Fruit fly (Drosophila melanogaster) whole organism, embryonic: ENCODE measurements around the gene Hexo1.

Source experiments
- Aef1 ChIP-seq: fragments of 200-800 bp; sonication (Bioruptor generic); IDR thresholded peaks from 3 replicates; pipeline ENCODE4 v1.3.6; 2022; ENCODE audit warnings: missing biosample characterization, missing genetic modification characterization
- C15 ChIP-seq: fragments of 200-800 bp; sonication (Bioruptor generic); IDR thresholded peaks from 3 replicates; pipeline ENCODE4 v1.3.6; 2022; ENCODE audit warnings: missing biosample characterization, missing genetic modification characterization
- CG10979 ChIP-seq: fragments of 200-800 bp; sonication (Bioruptor generic); optimal IDR thresholded peaks from 2 replicates; lab custom pipeline; 2018; ENCODE audit warnings: missing biosample characterization, mild to moderate bottlenecking, missing genetic modification characterization, moderate library complexity
- CG11696 ChIP-seq: fragments of 200-800 bp; sonication (Bioruptor generic); IDR thresholded peaks from 2 replicates; pipeline ENCODE4 v1.3.6; 2022; ENCODE audit warnings: missing biosample characterization, missing genetic modification characterization
- CG12104 ChIP-seq: fragments of 200-800 bp; sonication (Bioruptor generic); optimal IDR thresholded peaks from 3 replicates; lab custom pipeline; 2016; ENCODE audit warnings: missing biosample characterization, missing genetic modification characterization
- CG12299 ChIP-seq: fragments of 200-800 bp; sonication (Bioruptor generic); optimal IDR thresholded peaks from 2 replicates; lab custom pipeline; 2018; ENCODE audit warnings: missing biosample characterization, mild to moderate bottlenecking, missing genetic modification characterization
- CG13775 ChIP-seq: fragments of 200-800 bp; sonication (Bioruptor generic); optimal IDR thresholded peaks from 3 replicates; lab custom pipeline; 2017; ENCODE audit warnings: missing biosample characterization, mild to moderate bottlenecking, missing genetic modification characterization
- CG14441 ChIP-seq: fragments of 200-800 bp; sonication (Bioruptor generic); IDR thresholded peaks from 2 replicates; pipeline ENCODE4 v1.3.6; 2022; ENCODE audit warnings: missing biosample characterization, missing genetic modification characterization
- CG14710 ChIP-seq: fragments of 200-800 bp; sonication (Bioruptor generic); optimal IDR thresholded peaks from 3 replicates; lab custom pipeline; 2019; ENCODE audit warnings: missing biosample characterization, mild to moderate bottlenecking, missing genetic modification characterization, moderate library complexity
- CG15514 ChIP-seq: fragments of 200-800 bp; sonication (Bioruptor generic); optimal IDR thresholded peaks from 3 replicates; lab custom pipeline; 2017; ENCODE audit warnings: missing biosample characterization, missing genetic modification characterization, mild to moderate bottlenecking, moderate library complexity, missing genetic modification reagents
- CG2120 ChIP-seq: fragments of 200-800 bp; sonication (Bioruptor generic); optimal IDR thresholded peaks from 3 replicates; lab custom pipeline; 2016; ENCODE audit warnings: missing biosample characterization, missing genetic modification characterization
- CG2199 ChIP-seq: fragments of 200-800 bp; sonication (Bioruptor generic); IDR thresholded peaks from 3 replicates; pipeline ENCODE4 v1.3.6; 2022; ENCODE audit warnings: missing biosample characterization, missing genetic modification characterization
- CG30403 ChIP-seq: fragments of 200-800 bp; sonication (Bioruptor generic); optimal IDR thresholded peaks from 3 replicates; lab custom pipeline; 2016; ENCODE audit warnings: missing biosample characterization, missing genetic modification characterization
- CG3847 ChIP-seq: fragments of 200-800 bp; sonication (Bioruptor generic); IDR thresholded peaks from 2 replicates; pipeline ENCODE4 v1.3.6; 2022; ENCODE audit warnings: missing biosample characterization, missing genetic modification characterization
- CG3995 ChIP-seq: fragments of 200-800 bp; sonication (Bioruptor generic); optimal IDR thresholded peaks from 3 replicates; lab custom pipeline; 2016; ENCODE audit warnings: missing biosample characterization, missing genetic modification characterization
- CG4617 ChIP-seq: fragments of 200-800 bp; sonication (Bioruptor generic); optimal IDR thresholded peaks from 3 replicates; lab custom pipeline; 2016; ENCODE audit warnings: missing biosample characterization, missing genetic modification characterization, borderline replicate concordance
- CG4854 ChIP-seq: fragments of 200-800 bp; sonication (Bioruptor generic); optimal IDR thresholded peaks from 2 replicates; lab custom pipeline; 2016; ENCODE audit warnings: missing biosample characterization, missing genetic modification characterization, inconsistent platforms
- CG8924 ChIP-seq: fragments of 200-800 bp; optimal IDR thresholded peaks from 3 replicates; lab custom pipeline; 2019; ENCODE audit warnings: missing biosample characterization, mild to moderate bottlenecking, missing genetic modification characterization, moderate library complexity
- CG9727 ChIP-seq: fragments of 200-800 bp; sonication (Bioruptor generic); optimal IDR thresholded peaks from 3 replicates; lab custom pipeline; 2017; ENCODE audit warnings: missing biosample characterization, mild to moderate bottlenecking, missing genetic modification characterization
- CG9797 ChIP-seq: fragments of 200-800 bp; sonication (Bioruptor generic); optimal IDR thresholded peaks from 3 replicates; lab custom pipeline; 2018; ENCODE audit warnings: missing biosample characterization, mild to moderate bottlenecking, missing genetic modification characterization
- CG9817 ChIP-seq: fragments of 200-800 bp; sonication (Bioruptor generic); optimal IDR thresholded peaks from 2 replicates; lab custom pipeline; 2018; ENCODE audit warnings: missing biosample characterization, mild to moderate bottlenecking, missing genetic modification characterization, moderate library complexity
- CG9876 ChIP-seq: fragments of 200-800 bp; sonication (Bioruptor generic); optimal IDR thresholded peaks from 2 replicates; lab custom pipeline; 2016; ENCODE audit warnings: missing biosample characterization, missing genetic modification characterization
- Dfd ChIP-seq, 2 experiments: fragments of >200 bp; optimal IDR thresholded peaks; 2 replicates each; lab custom pipeline; 2017; ENCODE audit warnings: missing biosample characterization in 2 of 2, missing genetic modification characterization in 2 of 2
- Dp ChIP-seq: fragments of 200-800 bp; sonication (Bioruptor generic); optimal IDR thresholded peaks from 2 replicates; lab custom pipeline; 2018; ENCODE audit warnings: missing biosample characterization, mild to moderate bottlenecking, missing genetic modification characterization, moderate library complexity
- ERR ChIP-seq: fragments of 200-800 bp; sonication (Bioruptor generic); optimal IDR thresholded peaks from 2 replicates; lab custom pipeline; 2016; ENCODE audit warnings: missing biosample characterization, missing genetic modification characterization
- Eip74EF ChIP-seq, 2 experiments: fragments of 200-800 bp in 1 of 2; fragments of >200 bp in 1 of 2; sonication (Bioruptor generic) in 1 of 2; optimal IDR thresholded peaks; 2 replicates each; lab custom pipeline; 2017 to 2019; ENCODE audit warnings: missing biosample characterization in 2 of 2, missing genetic modification characterization in 2 of 2, mild to moderate bottlenecking in 1 of 2, moderate library complexity in 1 of 2
- Gsc ChIP-seq: fragments of 200-800 bp; sonication (Bioruptor generic); IDR thresholded peaks from 2 replicates; pipeline ENCODE4 v1.3.6; 2022; ENCODE audit warnings: missing biosample characterization, missing genetic modification characterization
- H15 ChIP-seq: fragments of 200-800 bp; sonication (Bioruptor generic); IDR thresholded peaks from 3 replicates; pipeline ENCODE4 v1.3.6; 2022; ENCODE audit warnings: missing biosample characterization, missing genetic modification characterization
- Hr3 ChIP-seq: fragments of 200-800 bp; sonication (Bioruptor generic); optimal IDR thresholded peaks from 3 replicates; lab custom pipeline; 2016; ENCODE audit warnings: missing biosample characterization, missing genetic modification characterization
- Hr51 ChIP-seq, 2 experiments: fragments of 200-800 bp; sonication (Bioruptor generic); optimal IDR thresholded peaks; 2 replicates in 1 of 2; 3 replicates in 1 of 2; lab custom pipeline; 2016 to 2018; ENCODE audit warnings: missing biosample characterization in 2 of 2, missing genetic modification characterization in 2 of 2, mild to moderate bottlenecking in 1 of 2, moderate library complexity in 1 of 2
- NFAT ChIP-seq: fragments of 200-800 bp; sonication (Bioruptor generic); IDR thresholded peaks from 2 replicates; pipeline ENCODE4 v1.3.6; 2022; ENCODE audit warnings: missing biosample characterization, missing genetic modification characterization
- Trl ChIP-seq, 3 experiments: fragments of >200 bp in 2 of 3; fragments of 200-800 bp in 1 of 3; sonication (Bioruptor generic) in 1 of 3; optimal IDR thresholded peaks; 2 replicates in 1 of 3; 3 replicates in 2 of 3; lab custom pipeline; 2016 to 2017; ENCODE audit warnings: missing biosample characterization in 1 of 3, missing genetic modification characterization in 1 of 3
- al ChIP-seq: fragments of 200-800 bp; sonication (Bioruptor generic); IDR thresholded peaks from 2 replicates; pipeline ENCODE4 v1.3.6; 2022; ENCODE audit warnings: missing biosample characterization, missing genetic modification characterization
- az2 ChIP-seq: fragments of 200-800 bp; sonication (Bioruptor generic); optimal IDR thresholded peaks from 3 replicates; lab custom pipeline; 2016; ENCODE audit warnings: missing biosample characterization, missing genetic modification characterization
- bcd ChIP-seq: fragments of 200-800 bp; sonication (Bioruptor generic); optimal IDR thresholded peaks from 2 replicates; lab custom pipeline; 2017; ENCODE audit warnings: missing biosample characterization, mild to moderate bottlenecking, missing genetic modification characterization
- bsh ChIP-seq, 2 experiments: fragments of 200-800 bp; sonication (Bioruptor generic); optimal IDR thresholded peaks; 2 replicates each; lab custom pipeline; 2017 to 2018; ENCODE audit warnings: mild to moderate bottlenecking in 2 of 2, missing biosample characterization in 2 of 2, missing genetic modification characterization in 2 of 2, moderate library complexity in 1 of 2
- chif ChIP-seq, 2 experiments: fragments of 200-800 bp; sonication (Bioruptor generic); optimal IDR thresholded peaks; 3 replicates each; lab custom pipeline; 2016; ENCODE audit warnings: missing biosample characterization in 2 of 2, missing genetic modification characterization in 2 of 2
- crp ChIP-seq, 2 experiments: fragments of 200-800 bp; sonication (Bioruptor generic); optimal IDR thresholded peaks; 2 replicates in 1 of 2; 3 replicates in 1 of 2; lab custom pipeline; 2017; ENCODE audit warnings: missing biosample characterization in 2 of 2, missing genetic modification characterization in 2 of 2, mild to moderate bottlenecking in 1 of 2, moderate library complexity in 1 of 2
- fd3F ChIP-seq: fragments of 200-800 bp; sonication (Bioruptor generic); optimal IDR thresholded peaks from 2 replicates; lab custom pipeline; 2018; ENCODE audit warnings: missing biosample characterization, mild to moderate bottlenecking, missing genetic modification characterization, moderate library complexity
- fru ChIP-seq: fragments of >200 bp; optimal IDR thresholded peaks from 2 replicates; lab custom pipeline; 2017
- gfzf ChIP-seq: fragments of 200-800 bp; sonication (Bioruptor generic); optimal IDR thresholded peaks from 2 replicates; lab custom pipeline; 2016; ENCODE audit warnings: missing biosample characterization, mild to moderate bottlenecking, missing genetic modification characterization, moderate library complexity
- grau ChIP-seq: fragments of 200-800 bp; optimal IDR thresholded peaks from 3 replicates; lab custom pipeline; 2019; ENCODE audit warnings: missing biosample characterization, mild to moderate bottlenecking, missing genetic modification characterization, moderate library complexity
- gsb-n ChIP-seq: fragments of 200-800 bp; sonication (Bioruptor generic); optimal IDR thresholded peaks from 3 replicates; lab custom pipeline; 2018; ENCODE audit warnings: missing biosample characterization, mild to moderate bottlenecking, missing genetic modification characterization
- jumu ChIP-seq: fragments of 200-800 bp; sonication (Bioruptor generic); optimal IDR thresholded peaks from 3 replicates; lab custom pipeline; 2016; ENCODE audit warnings: missing biosample characterization, missing genetic modification characterization
- kni ChIP-seq: fragments of 200-800 bp; sonication (Bioruptor generic); optimal IDR thresholded peaks from 3 replicates; lab custom pipeline; 2017; ENCODE audit warnings: mild to moderate bottlenecking, missing biosample characterization, missing genetic modification reagents, missing genetic modification characterization
- onecut ChIP-seq: fragments of 200-800 bp; sonication (Bioruptor generic); IDR thresholded peaks from 2 replicates; pipeline ENCODE4 v1.3.6; 2022; ENCODE audit warnings: missing biosample characterization, missing genetic modification characterization
- schlank ChIP-seq: fragments of 200-800 bp; sonication (Bioruptor generic); optimal IDR thresholded peaks from 2 replicates; lab custom pipeline; 2018; ENCODE audit warnings: missing biosample characterization, mild to moderate bottlenecking, missing genetic modification characterization
- sob ChIP-seq: fragments of 200-800 bp; sonication (Bioruptor generic); IDR thresholded peaks from 2 replicates; pipeline ENCODE4 v1.3.6; 2022; ENCODE audit warnings: missing biosample characterization, missing genetic modification characterization
- tgo ChIP-seq: fragments of 200-800 bp; sonication (Bioruptor generic); IDR thresholded peaks from 3 replicates; pipeline ENCODE4 v1.3.6; 2022; ENCODE audit warnings: missing biosample characterization, missing genetic modification characterization
- tx ChIP-seq: fragments of 200-800 bp; sonication (Bioruptor generic); optimal IDR thresholded peaks from 2 replicates; lab custom pipeline; 2016; ENCODE audit warnings: missing biosample characterization, missing genetic modification characterization

The Hexo1 gene

dm6 chr3L:4242428-4242827 is 46.0 kb upstream of the Hexo1 start, which contains the start of gene pav (continued):
- peak; percentile 50 for TF ChIP-seq CG9817 (tag; lab: Kevin White, UChicago)
- TF ChIP-seq Dp: peak; percentile 92
- TF ChIP-seq Trl (optimal IDR thresholded peaks at IDR 0.05; lab: Kevin White, UChicago): no peak
- no peak for TF ChIP-seq Trl (GFP tag; optimal IDR thresholded peaks at IDR 0.05; lab: Kevin White, UChicago)
- TF ChIP-seq C15 (GFP tag; lab: Robert Waterston, UW): no peak
- TF ChIP-seq sob (GFP tag; lab: Robert Waterston, UW): peak; percentile 49
- peak; percentile 83 for TF ChIP-seq gfzf (GFP tag; lab: Kevin White, UChicago)
- no peak for TF ChIP-seq Hr51 (GFP tag; optimal IDR thresholded peaks at IDR 0.05; lab: Kevin White, UChicago)
- peak; percentile 18 for TF ChIP-seq Hr3 (GFP tag; lab: Kevin White, UChicago)
- TF ChIP-seq tx (GFP tag; lab: Kevin White, UChicago): no peak
- TF ChIP-seq bcd (GFP tag; lab: Kevin White, UChicago): no peak
- no peak for TF ChIP-seq CG9876 (GFP tag; lab: Kevin White, UChicago)
- TF ChIP-seq fru: no peak
- TF ChIP-seq tgo (GFP tag; lab: Robert Waterston, UW): peak; percentile 30; the same call in 1 of the 3 replicates
- TF ChIP-seq Gsc (GFP tag; lab: Robert Waterston, UW): no peak
- peak; percentile 58 for TF ChIP-seq CG15514 (GFP tag; lab: Kevin White, UChicago)
- peak in 1 of 2 experiments; percentile 41 for TF ChIP-seq bsh (GFP tag; optimal IDR thresholded peaks at IDR 0.05; lab: Kevin White, UChicago)
- TF ChIP-seq Eip74EF (GFP tag; optimal IDR thresholded peaks at IDR 0.05; lab: Kevin White, UChicago): no peak
- TF ChIP-seq jumu: no peak
- TF ChIP-seq CG12299 (tag; lab: Kevin White, UChicago): peak; percentile 6
- no peak for TF ChIP-seq Aef1
- no peak for TF ChIP-seq ERR (GFP tag; lab: Kevin White, UChicago)
- TF ChIP-seq Dfd (GFP tag; optimal IDR thresholded peaks at IDR 0.05; lab: Kevin White, UChicago): no peak
- TF ChIP-seq CG2199: no peak
- TF ChIP-seq chif (GFP tag; optimal IDR thresholded peaks at IDR 0.05; lab: Kevin White, UChicago): no peak
- peak; percentile 79 for TF ChIP-seq CG9797 (GFP tag; lab: Kevin White, UChicago)
- peak; percentile 41 for TF ChIP-seq CG2120 (GFP tag; lab: Kevin White, UChicago)
- peak; percentile 30 for TF ChIP-seq CG13775
- TF ChIP-seq CG3847 (GFP tag; lab: Robert Waterston, UW): peak; percentile 63; the same call in 1 of the 2 replicates
- TF ChIP-seq fd3F (GFP tag; lab: Kevin White, UChicago): no peak
- 0 out of 2 replicates have a peak, but pooled peaks have one; percentile 26 for TF ChIP-seq al
- TF ChIP-seq CG4617 (GFP tag; lab: Kevin White, UChicago): peak; percentile 31
- no peak for TF ChIP-seq CG4854
- peak; percentile 1 for TF ChIP-seq az2 (GFP tag; lab: Kevin White, UChicago)
- TF ChIP-seq crp (GFP tag; optimal IDR thresholded peaks at IDR 0.05; lab: Kevin White, UChicago): peak in 1 of 2 experiments; percentile 0
- TF ChIP-seq grau: peak; percentile 65
- peak; percentile 66 for TF ChIP-seq CG8924 (tag; lab: Kevin White, UChicago)
- TF ChIP-seq CG12104 (GFP tag; lab: Kevin White, UChicago): peak; percentile 18
- peak; percentile 41 for TF ChIP-seq CG10979 (tag; lab: Kevin White, UChicago)
- TF ChIP-seq CG3995 (GFP tag; lab: Kevin White, UChicago): peak; percentile 5
- TF ChIP-seq onecut (GFP tag; lab: Robert Waterston, UW): peak; percentile 24; the same call in 1 of the 2 replicates
- TF ChIP-seq NFAT (GFP tag; lab: Robert Waterston, UW): peak; percentile 19; the same call in 1 of the 2 replicates
- peak; percentile 32; the same call in 1 of the 3 replicates for TF ChIP-seq H15
- no peak for TF ChIP-seq kni (GFP tag; lab: Kevin White, UChicago)
- TF ChIP-seq CG30403 (GFP tag; lab: Kevin White, UChicago): peak; percentile 54
- TF ChIP-seq CG9727 (GFP tag; lab: Kevin White, UChicago): peak; percentile 10
- no peak for TF ChIP-seq schlank (tag; lab: Kevin White, UChicago)
- TF ChIP-seq CG14441 (GFP tag; lab: Robert Waterston, UW): peak; percentile 55
- peak; percentile 65 for TF ChIP-seq CG14710
- TF ChIP-seq CG11696 (GFP tag; lab: Robert Waterston, UW): peak; percentile 97
- TF ChIP-seq gsb-n (tag; lab: Kevin White, UChicago): no peak
